Fruit fly (Drosophila melanogaster): Measurements from ENCODE around the gene CG5555.

The CG5555 gene

dm6 chr3R:19181214-19181613, 876 bp upstream of the CG5555 start (continued):
- peak; percentile 43 for TF ChIP-seq dac (GFP tag; optimal IDR thresholded peaks at IDR 0.05)
- peak; percentile 74 for TF ChIP-seq Met (GFP tag; optimal IDR thresholded peaks at IDR 0.05)
- peak in 1 of 2 experiments; percentile 80 for TF ChIP-seq salr (GFP tag; optimal IDR thresholded peaks at IDR 0.05)
- TF ChIP-seq Sox15 (GFP tag; optimal IDR thresholded peaks at IDR 0.05), result peak; percentile 49
- peak; percentile 57 for TF ChIP-seq CG6163 (GFP tag; IDR thresholded peaks at IDR 0.05)
- TF ChIP-seq CG8119 (GFP tag; IDR thresholded peaks at IDR 0.05), result peak; percentile 83
- TF ChIP-seq Eip78C (GFP tag), result peak; percentile 93
- peak; percentile 76 for TF ChIP-seq net (GFP tag; optimal IDR thresholded peaks at IDR 0.05)
- TF ChIP-seq CG3919 (GFP tag; optimal IDR thresholded peaks at IDR 0.05), result peak; percentile 80
- peak; percentile 90 for TF ChIP-seq CG6276 (GFP tag; optimal IDR thresholded peaks at IDR 0.05)
- peak; percentile 77 for TF ChIP-seq CG8632 (GFP tag; optimal IDR thresholded peaks at IDR 0.05)
- TF ChIP-seq Hr4 (GFP tag; optimal IDR thresholded peaks at IDR 0.05), result peak; percentile 89
- peak; percentile 74 for TF ChIP-seq CG3032 (tag; optimal IDR thresholded peaks at IDR 0.05)
- peak; percentile 69 for TF ChIP-seq Sox14 (GFP tag; optimal IDR thresholded peaks at IDR 0.05)
- peak; percentile 56 for TF ChIP-seq CG8319 (GFP tag; optimal IDR thresholded peaks at IDR 0.05)
- TF ChIP-seq CG31627 (GFP tag; optimal IDR thresholded peaks at IDR 0.05), result peak; percentile 61
- peak; percentile 57 for TF ChIP-seq Sox102F (GFP tag; optimal IDR thresholded peaks at IDR 0.05)
- TF ChIP-seq CG16779 (tag; optimal IDR thresholded peaks at IDR 0.05), result peak; percentile 60
- peak; percentile 57 for TF ChIP-seq spab (GFP tag; optimal IDR thresholded peaks at IDR 0.05)
- TF ChIP-seq Hr38 (GFP tag; optimal IDR thresholded peaks at IDR 0.05), result no peak
- no peak for TF ChIP-seq Blimp-1 (GFP tag; optimal IDR thresholded peaks at IDR 0.05)
- TF ChIP-seq CG10669 (GFP tag; optimal IDR thresholded peaks at IDR 0.05), result peak; percentile 77
- TF ChIP-seq Ets96B (tag; optimal IDR thresholded peaks at IDR 0.05), result peak; percentile 61
- TF ChIP-seq achi (GFP tag; optimal IDR thresholded peaks at IDR 0.05), result peak; percentile 78
- TF ChIP-seq CG15336 (GFP tag; IDR thresholded peaks at IDR 0.05), result peak; percentile 82
- peak; percentile 73 for TF ChIP-seq CG34406 (GFP tag; optimal IDR thresholded peaks at IDR 0.05)
- TF ChIP-seq lz (GFP tag; optimal IDR thresholded peaks at IDR 0.05), result peak; percentile 59
- no peak for TF ChIP-seq CG6854 (GFP tag; optimal IDR thresholded peaks at IDR 0.05)
- peak; percentile 67 for TF ChIP-seq Smox (GFP tag; optimal IDR thresholded peaks at IDR 0.05)
- peak; percentile 61 for TF ChIP-seq CG7368 (GFP tag; optimal IDR thresholded peaks at IDR 0.05)
- peak; percentile 40 to 74 for TF ChIP-seq ss (GFP tag; optimal IDR thresholded peaks at IDR 0.05)
- TF ChIP-seq pdm3 (GFP tag; optimal IDR thresholded peaks at IDR 0.05), result peak; percentile 79
- peak; percentile 67 for TF ChIP-seq CG10631 (GFP tag; optimal IDR thresholded peaks at IDR 0.05)
- peak; percentile 35 for TF ChIP-seq CG9139 (GFP tag; optimal IDR thresholded peaks at IDR 0.05)
- peak; percentile 83 for TF ChIP-seq OdsH (GFP tag; optimal IDR thresholded peaks at IDR 0.05)
- peak; percentile 60 for TF ChIP-seq Gug (GFP tag; IDR thresholded peaks at IDR 0.05)

- TF ChIP-seq CG3919 (GFP tag; optimal IDR thresholded peaks at IDR 0.05) (no peak), Blimp-1 (GFP tag; optimal IDR thresholded peaks at IDR 0.05) (no peak), Ets21C (GFP tag; optimal IDR thresholded peaks at IDR 0.05) (no peak), cyc (GFP tag; optimal IDR thresholded peaks at IDR 0.05) (no peak), CG3032 (tag; optimal IDR thresholded peaks at IDR 0.05) (no peak), CG8119 (GFP tag; IDR thresholded peaks at IDR 0.05) (no peak), Met (GFP tag; optimal IDR thresholded peaks at IDR 0.05) (no peak), salr (GFP tag; optimal IDR thresholded peaks at IDR 0.05) (no peak)
These were observed 3.6 kb downstream of the CG5555 start, which contains the start of gene CG14282 for dm6 chr3R:19176700-19177099. TSS of gene CG14282 (plus strand) at chr3R:19177000.

dm6 chr3R:19174512-19174911, 5.8 kb downstream of the CG5555 start:
- TF ChIP-seq fd59A (GFP tag; optimal IDR thresholded peaks at IDR 0.05), result no peak
- no peak for TF ChIP-seq CG11762 (GFP tag; optimal IDR thresholded peaks at IDR 0.05; ENCODE audit: insufficient read depth)
- no peak for TF ChIP-seq Ets96B (tag; optimal IDR thresholded peaks at IDR 0.05)
- no peak for TF ChIP-seq fkh (GFP tag; optimal IDR thresholded peaks at IDR 0.05)
- no peak for TF ChIP-seq CG10631 (GFP tag; optimal IDR thresholded peaks at IDR 0.05)
